Worm (Caenorhabditis elegans) whole organism, mixed stage, embryonic: ENCODE results near the gene W09H1.4.

Source experiments
- bed-3 ChIP-seq: fragments of 200-800 bp; sonication (Bioruptor generic); optimal IDR thresholded peaks from 3 replicates; lab custom pipeline; 2018; ENCODE audit warnings: mild to moderate bottlenecking, missing genetic modification characterization, moderate library complexity, missing compliant biosample characterization
- ces-1 ChIP-seq: fragments of 150-350 bp; optimal IDR thresholded peaks from 2 replicates; lab custom pipeline; 2014; ENCODE audit warnings: missing biosample characterization, missing genetic modification reagents, missing genetic modification characterization
- elt-1 ChIP-seq: sonication (generic microtip); optimal IDR thresholded peaks from 2 replicates; lab custom pipeline; 2017; ENCODE audit warnings: missing genetic modification characterization, mild to moderate bottlenecking, missing compliant biosample characterization, antibody characterized with exemption, moderate library complexity, borderline replicate concordance; ENCODE audit not compliant: insufficient read depth
- lin-13 ChIP-seq: fragments of 150-350 bp; optimal IDR thresholded peaks from 2 replicates; lab custom pipeline; 2014; ENCODE audit warnings: missing biosample characterization, missing genetic modification characterization
- nhr-2 ChIP-seq: fragments of 150-350 bp; optimal IDR thresholded peaks from 2 replicates; lab custom pipeline; 2014; ENCODE audit warnings: missing biosample characterization, missing genetic modification characterization
- nhr-237 ChIP-seq: fragments of 150-350 bp; optimal IDR thresholded peaks from 2 replicates; lab custom pipeline; 2014; ENCODE audit warnings: missing biosample characterization, missing genetic modification characterization
- nhr-28 ChIP-seq: fragments of 150-350 bp; optimal IDR thresholded peaks from 2 replicates; lab custom pipeline; 2014; ENCODE audit warnings: missing biosample characterization, missing genetic modification characterization
- nhr-76 ChIP-seq: sonication (generic microtip); optimal IDR thresholded peaks from 2 replicates; lab custom pipeline; 2017; ENCODE audit warnings: missing biosample characterization, missing genetic modification characterization
- pha-4 ChIP-seq: fragments of 150-350 bp; optimal IDR thresholded peaks from 2 replicates; lab custom pipeline; 2018; ENCODE audit warnings: missing biosample characterization, missing genetic modification reagents, missing genetic modification characterization
- unc-39 ChIP-seq: fragments of 150-350 bp; optimal IDR thresholded peaks from 2 replicates; lab custom pipeline; 2014; ENCODE audit warnings: missing biosample characterization, missing genetic modification characterization
- unc-62 ChIP-seq: fragments of 150-350 bp; optimal IDR thresholded peaks from 2 replicates; lab custom pipeline; 2014; ENCODE audit warnings: missing biosample characterization, missing genetic modification reagents, missing genetic modification characterization

DNA sequence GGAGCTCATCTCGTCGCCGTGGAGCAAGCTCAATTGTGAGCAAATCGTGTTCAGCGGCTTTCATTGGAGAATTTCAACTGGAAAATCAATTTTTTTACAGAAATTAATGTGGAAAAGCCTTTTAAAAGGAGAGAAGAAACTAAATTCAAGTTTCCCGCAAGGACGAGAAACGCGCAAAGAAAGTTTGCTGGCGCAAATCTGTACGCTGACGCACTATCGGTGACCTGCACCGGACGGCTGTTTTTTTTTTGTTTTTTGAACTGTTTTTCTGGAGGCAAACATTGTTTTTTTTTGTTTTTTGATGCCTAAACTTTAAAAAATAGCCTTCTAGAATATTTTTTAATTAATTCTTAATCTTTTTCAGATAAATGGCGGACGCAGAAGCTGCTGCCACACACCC is 26.4 kb upstream of the W09H1.4 start, which contains the start of the genes hpr-17 and F32A11.1:
- TF ChIP-seq unc-39 (no peak), nhr-237 (peak; percentile 56), nhr-28 (no peak), bed-3 (no peak), elt-1 (tag; lab: Kevin White, UChicago) (no peak), ces-1 (GFP tag; lab: Kevin White, UChicago) (peak; percentile 42), unc-62 (GFP tag; lab: Kevin White, UChicago) (no peak), pha-4 (tag; lab: Kevin White, UChicago) (peak; percentile 56), lin-13 (tag; lab: Kevin White, UChicago) (peak; percentile 58), nhr-2 (no peak), nhr-76 (tag; lab: Kevin White, UChicago) (no peak)
